Worm (Caenorhabditis elegans): ENCODE measurements around the gene Y50E8A.2.

DNA sequence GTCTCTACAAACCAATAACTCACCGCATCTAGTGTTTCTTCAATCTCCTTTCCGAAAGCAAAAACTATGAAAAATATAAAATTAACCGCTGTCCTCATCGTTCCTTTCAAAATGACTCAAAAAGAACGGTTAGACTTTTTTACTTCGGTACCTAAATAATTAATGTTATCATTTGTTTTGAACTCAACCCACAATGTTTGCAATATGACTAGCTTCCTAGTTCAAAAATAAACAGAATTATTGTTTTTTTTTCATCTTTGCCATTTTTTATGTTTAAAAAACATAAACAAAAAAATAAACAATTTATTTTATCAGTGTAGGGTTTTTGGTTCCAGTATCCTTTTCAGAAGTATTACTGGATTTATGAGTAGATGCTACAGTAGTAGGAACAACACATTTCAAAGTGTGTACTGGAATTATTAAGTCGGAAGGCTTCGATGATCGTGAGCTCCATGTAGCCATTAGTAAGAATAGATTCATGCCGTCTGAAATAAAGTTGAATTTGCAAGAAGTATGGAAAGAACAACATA, 20.0 kb upstream of the Y50E8A.2 start, which contains the start of the genes lipl-8 and Y50E8A.22:
- TF ChIP-seq T22C8.4 (GFP tag; IDR thresholded peaks at IDR 0.05) (no peak), med-1 (GFP tag; optimal IDR thresholded peaks at IDR 0.05; ENCODE audit: insufficient read depth) (no peak), klf-2 (GFP tag; conservative IDR thresholded peaks at IDR 0.05) (no peak), cog-1 (tag; optimal IDR thresholded peaks at IDR 0.05) (no peak), ztf-23 (GFP tag; IDR thresholded peaks at IDR 0.05) (no peak), ztf-29 (GFP tag; IDR thresholded peaks at IDR 0.05) (no peak), flt-1 (GFP tag; IDR thresholded peaks at IDR 0.05) (no peak), tab-1 (GFP tag; IDR thresholded peaks at IDR 0.05) (no peak), ref-1 (GFP tag; conservative IDR thresholded peaks at IDR 0.05) (no peak)

Measured in whole organism, midembryonic.